Fruit fly (Drosophila melanogaster) whole organism: Measurements from ENCODE around the gene ovm.

Experiments used
- CG8478 ChIP-seq: fragments of >200 bp; optimal IDR thresholded peaks from 2 replicates; lab custom pipeline; 2018; ENCODE audit warnings: inconsistent platforms
- Dll ChIP-seq: fragments of >200 bp; optimal IDR thresholded peaks from 2 replicates; lab custom pipeline; 2017
- pan ChIP-seq: fragments of >200 bp; optimal IDR thresholded peaks from 2 replicates; lab custom pipeline; 2017
- psq ChIP-seq: fragments of >200 bp; optimal IDR thresholded peaks from 2 replicates; lab custom pipeline; 2017

- TF ChIP-seq Dll (lab: Kevin White, UChicago) (no peak), psq (lab: Kevin White, UChicago) (no peak), CG8478 (lab: Kevin White, UChicago) (no peak), pan (lab: Kevin White, UChicago) (no peak)
These were observed 12.5 kb downstream of the ovm start for dm6 chr2L:128296-128715.
